Worm (Caenorhabditis elegans): ENCODE data around the gene lsy-2.

The lsy-2 gene

ce11 chrX:2138923-2139322 lies 49.4 kb downstream of the lsy-2 start:
- TF ChIP-seq fkh-10 (GFP tag; optimal IDR thresholded peaks at IDR 0.05) (peak; percentile 55), zag-1 (tag; optimal IDR thresholded peaks at IDR 0.05) (no peak), nfya-1 (tag; optimal IDR thresholded peaks at IDR 0.05; ENCODE audit: insufficient read depth) (peak; percentile 16)

ce11 chrX:2140610-2141009 lies 51.1 kb downstream of the lsy-2 start:
- TF ChIP-seq hmg-11 (tag; optimal IDR thresholded peaks at IDR 0.05) (peak; percentile 46), nfya-1 (tag; optimal IDR thresholded peaks at IDR 0.05; ENCODE audit: insufficient read depth) (peak; percentile 40), sea-2 (GFP tag; optimal IDR thresholded peaks at IDR 0.05) (no peak)
